Worm (Caenorhabditis elegans) whole organism, midembryonic: Measurements from ENCODE around the gene F10C2.4.

Experiments used
- cog-1 ChIP-seq: sonication (generic microtip); optimal IDR thresholded peaks from 2 replicates; lab custom pipeline; 2016; ENCODE audit warnings: missing genetic modification characterization, missing compliant biosample characterization
- flt-1 ChIP-seq: fragments of 200-800 bp; sonication (Bioruptor generic); IDR thresholded peaks from 2 replicates; pipeline ENCODE4 v1.3.6; 2022; ENCODE audit warnings: missing genetic modification characterization, missing compliant biosample characterization
- med-1 ChIP-seq: sonication (generic microtip); optimal IDR thresholded peaks from 2 replicates; lab custom pipeline; 2017; ENCODE audit warnings: missing genetic modification characterization, mild to moderate bottlenecking, missing compliant biosample characterization, antibody characterized with exemption, missing genetic modification reagents; ENCODE audit not compliant: insufficient read depth
- tab-1 ChIP-seq: fragments of 200-800 bp; sonication (Bioruptor generic); IDR thresholded peaks from 2 replicates; pipeline ENCODE4 v1.3.6; 2022; ENCODE audit warnings: missing genetic modification characterization, missing compliant biosample characterization
- ztf-23 ChIP-seq: fragments of 200-800 bp; sonication (Bioruptor generic); IDR thresholded peaks from 2 replicates; pipeline ENCODE4 v1.3.6; 2022; ENCODE audit warnings: missing genetic modification reagents, missing genetic modification characterization, missing compliant biosample characterization
- ztf-29 ChIP-seq: fragments of 200-800 bp; sonication (Bioruptor generic); IDR thresholded peaks from 2 replicates; pipeline ENCODE4 v1.3.6; 2022; ENCODE audit warnings: missing genetic modification reagents, missing genetic modification characterization, missing compliant biosample characterization

DNA sequence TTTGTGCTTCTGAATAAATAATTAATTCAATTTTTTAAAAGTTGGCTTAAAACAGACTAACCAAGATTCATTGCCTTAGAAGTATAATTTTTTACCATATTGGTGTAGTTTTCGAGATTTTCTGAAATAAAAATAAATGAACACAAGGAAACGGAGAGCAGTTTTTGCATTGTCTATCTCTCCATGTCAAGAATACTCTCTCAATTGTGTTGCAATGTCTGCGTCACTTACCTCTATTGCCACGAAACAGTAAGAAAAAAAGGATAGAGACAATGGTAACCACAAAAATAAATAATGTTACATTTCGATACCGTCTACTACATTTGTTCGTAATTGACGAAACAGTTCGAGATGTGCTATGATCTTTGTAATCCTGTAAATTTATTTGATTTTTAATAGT, 41.6 kb downstream of the F10C2.4 start, which contains the start of gene R07B7.10:
- TF ChIP-seq tab-1 (GFP tag; lab: Robert Waterston, UW) (no peak), flt-1 (GFP tag; lab: Robert Waterston, UW) (no peak), cog-1 (tag; lab: Kevin White, UChicago) (no peak), ztf-29 (GFP tag; lab: Robert Waterston, UW) (no peak), med-1 (GFP tag; lab: Kevin White, UChicago) (no peak), ztf-23 (no peak)
